Fruit fly (Drosophila melanogaster): ENCODE measurements around the gene CG8138.

DNA sequence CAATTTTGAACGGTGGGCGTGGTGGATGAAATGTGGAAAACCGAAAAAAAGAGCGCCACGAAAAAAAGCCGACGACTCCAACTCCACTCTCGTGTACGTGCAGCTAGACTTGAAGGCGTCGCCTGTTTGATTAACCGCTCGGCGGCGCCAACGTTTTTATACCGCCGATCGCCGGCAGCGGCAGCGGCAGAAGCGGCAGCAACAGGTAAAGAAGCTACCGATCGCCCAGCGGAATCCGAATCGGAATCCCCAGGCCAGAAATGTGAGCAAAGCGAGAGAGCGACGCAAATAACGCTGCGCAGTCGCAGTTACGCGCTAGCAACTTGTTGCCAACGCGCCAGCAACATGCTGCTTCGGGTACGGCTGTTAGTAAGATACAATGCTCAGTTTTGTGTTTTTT is 33.2 kb downstream of the CG8138 start, which contains the start of gene CG8483:
- TF ChIP-seq tj (GFP tag; optimal IDR thresholded peaks at IDR 0.05) (no peak), cnc (optimal IDR thresholded peaks at IDR 0.05) (no peak), toe (GFP tag; optimal IDR thresholded peaks at IDR 0.05) (no peak), bab1 (GFP tag; optimal IDR thresholded peaks at IDR 0.05) (no peak), kay (GFP tag; ENCODE audit: borderline replicate concordance) (no peak), cic (GFP tag; optimal IDR thresholded peaks at IDR 0.05) (no peak)
